Worm (Caenorhabditis elegans): ENCODE data around the gene gpd-4.
A peak's percentile ranks its signal among the peaks of the same experiment; 100 is the strongest.

The gpd-4 gene

ce11 chrII:10187808-10188207 is 16.7 kb downstream of the gpd-4 start, which contains the start of gene srd-2:
srd-2 (minus strand) TSS chrII:10187908.
- no peak for TF ChIP-seq sdz-12 (GFP tag; optimal IDR thresholded peaks at IDR 0.05)

- TF ChIP-seq aly-2 (tag; optimal IDR thresholded peaks at IDR 0.05) (no peak), ceh-32 (tag; optimal IDR thresholded peaks at IDR 0.05; ENCODE audit: poor library complexity) (no peak), nhr-76 (tag; optimal IDR thresholded peaks at IDR 0.05) (no peak), snpc-1.2 (GFP tag; IDR thresholded peaks at IDR 0.05) (no peak), mxl-3 (GFP tag; optimal IDR thresholded peaks at IDR 0.05) (no peak), vab-7 (GFP tag; IDR thresholded peaks at IDR 0.05) (no peak), unc-130 (GFP tag; optimal IDR thresholded peaks at IDR 0.05) (no peak), T26A8.4 (GFP tag; IDR thresholded peaks at IDR 0.05) (no peak), ztf-7 (tag; optimal IDR thresholded peaks at IDR 0.05) (no peak), mep-1 (tag; optimal IDR thresholded peaks at IDR 0.05) (no peak), ctbp-1 (GFP tag; IDR thresholded peaks at IDR 0.05) (no peak), pha-4 (GFP tag; IDR thresholded peaks at IDR 0.05) (no peak), pha-4 (tag; optimal IDR thresholded peaks at IDR 0.05) (no peak), egl-43 (GFP tag; IDR thresholded peaks at IDR 0.05) (no peak), jun-1 (tag; optimal IDR thresholded peaks at IDR 0.05) (no peak), mxl-2 (GFP tag; conservative IDR thresholded peaks at IDR 0.05) (no peak), lin-1 (GFP tag; IDR thresholded peaks at IDR 0.05) (no peak), Y105C5A.15 (GFP tag; IDR thresholded peaks at IDR 0.05) (no peak)
Measured at ce11 chrII:10189369-10189768, 18.3 kb downstream of the gpd-4 start, which contains the start of gene cdc-25.4. cdc-25.4 (minus strand) TSS chrII:10189469.

DNA sequence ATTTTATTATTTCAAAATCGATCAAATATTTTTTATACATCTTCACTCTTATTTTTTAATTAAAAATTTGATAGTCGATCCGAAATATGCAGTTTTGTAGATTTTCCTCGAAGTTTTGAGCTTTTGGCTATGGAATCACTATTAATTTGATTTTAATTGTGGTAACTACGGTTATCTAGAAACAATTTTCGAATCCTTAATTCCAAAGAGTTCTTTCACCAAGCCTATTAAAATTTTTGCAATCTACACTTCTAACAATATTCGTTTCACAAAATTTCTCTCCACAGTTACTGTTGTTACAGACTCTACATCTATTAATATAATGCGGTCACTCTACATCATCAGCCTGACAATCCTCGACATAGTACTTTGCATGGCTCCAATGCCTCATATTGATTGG is 21.1 kb downstream of the gpd-4 start, which contains the start of gene R05H5.7:
R05H5.7 (plus strand) TSS at position 301 of the 400 bp plus-strand sequence.
- TF ChIP-seq set-16 (GFP tag; IDR thresholded peaks at IDR 0.05) (no peak), ama-1 (optimal IDR thresholded peaks at IDR 0.05) (no peak)

ce11 chrII:10194605-10195004 is 23.5 kb downstream of the gpd-4 start, which contains the start of gene srb-6:
srb-6 (plus strand) TSS chrII:10194905.
- TF ChIP-seq D1046.2 (GFP tag; IDR thresholded peaks at IDR 0.05) (no peak), php-3 (GFP tag; IDR thresholded peaks at IDR 0.05) (no peak), spr-1 (tag; optimal IDR thresholded peaks at IDR 0.05) (no peak), pqm-1 (tag; optimal IDR thresholded peaks at IDR 0.05) (no peak), hlh-11 (tag; optimal IDR thresholded peaks at IDR 0.05) (no peak), ZK337.2 (GFP tag; IDR thresholded peaks at IDR 0.05) (no peak), mxl-3 (GFP tag; optimal IDR thresholded peaks at IDR 0.05) (no peak), snpc-4 (tag; optimal IDR thresholded peaks at IDR 0.05) (no peak), lir-3 (tag; optimal IDR thresholded peaks at IDR 0.05) (no peak)

ce11 chrII:10197091-10197675 is 26.1 kb downstream of the gpd-4 start, which contains the start of gene R05H5.3:
R05H5.3 (plus strand) TSS chrII:10197625.
- TF ChIP-seq T20F7.1 (GFP tag; optimal IDR thresholded peaks at IDR 0.05) = peak; percentile 11
- TF ChIP-seq nhr-25 (tag; optimal IDR thresholded peaks at IDR 0.05; ENCODE audit: borderline replicate concordance, insufficient read depth) = no peak
- TF ChIP-seq unc-130 (GFP tag; optimal IDR thresholded peaks at IDR 0.05) = peak; percentile 94
- TF ChIP-seq lin-13 (GFP tag; optimal IDR thresholded peaks at IDR 0.05) = peak; percentile 73
- peak; percentile 71 for TF ChIP-seq fkh-10 (GFP tag; optimal IDR thresholded peaks at IDR 0.05)
- TF ChIP-seq mdl-1 (tag; optimal IDR thresholded peaks at IDR 0.05) = no peak
- TF ChIP-seq nhr-6 (tag; optimal IDR thresholded peaks at IDR 0.05) = peak; percentile 77
- TF ChIP-seq F26F4.8 (GFP tag; conservative IDR thresholded peaks at IDR 0.05) = no peak
- TF ChIP-seq Y48G9A.11 (GFP tag; IDR thresholded peaks at IDR 0.05) = peak; percentile 57; the same call in 1 of the 2 replicates
- no peak for TF ChIP-seq nhr-111 (GFP tag; optimal IDR thresholded peaks at IDR 0.05)
- peak; percentile 80 for TF ChIP-seq nhr-11 (tag; optimal IDR thresholded peaks at IDR 0.05)
- TF ChIP-seq ztf-11 (tag; optimal IDR thresholded peaks at IDR 0.05) = no peak
- TF ChIP-seq gei-8 (GFP tag; optimal IDR thresholded peaks at IDR 0.05) = no peak
- TF ChIP-seq tra-1 (GFP tag; IDR thresholded peaks at IDR 0.05) = no peak
- TF ChIP-seq spr-3 (GFP tag; optimal IDR thresholded peaks at IDR 0.05) = no peak
- TF ChIP-seq lim-7 (GFP tag; IDR thresholded peaks at IDR 0.05) = no peak
- TF ChIP-seq lir-3 (tag; optimal IDR thresholded peaks at IDR 0.05) = no peak
- TF ChIP-seq hif-1 (tag; optimal IDR thresholded peaks at IDR 0.05) = peak in 1 of 2 experiments; percentile 70
